Worm (Caenorhabditis elegans) whole organism, young adult: ENCODE measurements around the gene lips-11.

Experiments
- F22D6.2 ChIP-seq: sonication (generic microtip); optimal IDR thresholded peaks from 2 replicates; lab custom pipeline; 2016; ENCODE audit warnings: mild to moderate bottlenecking, missing genetic modification characterization, missing compliant biosample characterization
- F39B2.1 ChIP-seq: fragments of 200-800 bp; sonication (Bioruptor generic); IDR thresholded peaks from 2 replicates; pipeline ENCODE4 v1.3.6; 2022; ENCODE audit warnings: missing genetic modification reagents, missing genetic modification characterization, missing compliant biosample characterization
- K11D2.4 ChIP-seq: fragments of 200-800 bp; sonication (Bioruptor generic); IDR thresholded peaks from 2 replicates; pipeline ENCODE4 v1.3.6; 2022; ENCODE audit warnings: missing genetic modification reagents, missing genetic modification characterization, missing compliant biosample characterization
- Y67H2A.10 ChIP-seq: fragments of 200-800 bp; sonication (Bioruptor generic); conservative IDR thresholded peaks from 2 replicates; pipeline ENCODE4 v1.3.6; 2022; ENCODE audit warnings: missing genetic modification reagents, missing genetic modification characterization, missing compliant biosample characterization
- Y79H2A.3 ChIP-seq: fragments of 200-800 bp; sonication (Bioruptor generic); conservative IDR thresholded peaks from 2 replicates; pipeline ENCODE4 v1.3.6; 2022; ENCODE audit warnings: missing genetic modification reagents, missing genetic modification characterization, missing compliant biosample characterization
- Y95B8A.8 ChIP-seq: fragments of 200-800 bp; sonication (Bioruptor generic); IDR thresholded peaks from 2 replicates; pipeline ENCODE4 v1.3.6; 2022; ENCODE audit warnings: missing genetic modification reagents, missing genetic modification characterization, missing compliant biosample characterization
- aptf-2 ChIP-seq: fragments of 200-800 bp; sonication (Bioruptor generic); conservative IDR thresholded peaks from 2 replicates; pipeline ENCODE4 v1.3.6; 2022; ENCODE audit warnings: missing genetic modification reagents, missing genetic modification characterization, missing compliant biosample characterization
- attf-6 ChIP-seq: fragments of 200-800 bp; sonication (Bioruptor generic); IDR thresholded peaks from 2 replicates; pipeline ENCODE4 v1.3.6; 2022; ENCODE audit warnings: missing genetic modification reagents, missing genetic modification characterization, missing compliant biosample characterization
- cebp-2 ChIP-seq: fragments of 200-800 bp; sonication (Bioruptor generic); IDR thresholded peaks from 2 replicates; pipeline ENCODE4 v1.3.6; 2022; ENCODE audit warnings: missing genetic modification characterization, missing compliant biosample characterization
- ceh-27 ChIP-seq: fragments of 200-800 bp; sonication (Bioruptor generic); optimal IDR thresholded peaks from 2 replicates; lab custom pipeline; 2018; ENCODE audit warnings: mild to moderate bottlenecking, missing genetic modification characterization, moderate library complexity, missing compliant biosample characterization
- ceh-91 ChIP-seq: fragments of 200-800 bp; sonication (Bioruptor generic); IDR thresholded peaks from 2 replicates; pipeline ENCODE4 v1.3.6; 2022; ENCODE audit warnings: missing genetic modification reagents, missing genetic modification characterization, missing compliant biosample characterization
- die-1 ChIP-seq: sonication (generic microtip); optimal IDR thresholded peaks from 2 replicates; lab custom pipeline; 2016; ENCODE audit warnings: missing genotype, mild to moderate bottlenecking, missing genetic modification characterization, missing compliant biosample characterization
- dox-1 ChIP-seq: fragments of 200-800 bp; sonication (Bioruptor generic); IDR thresholded peaks from 2 replicates; pipeline ENCODE4 v1.3.6; 2022; ENCODE audit warnings: missing genetic modification reagents, missing genetic modification characterization, missing compliant biosample characterization
- dpl-1 ChIP-seq: fragments of 150-350 bp; optimal IDR thresholded peaks from 2 replicates; lab custom pipeline; 2014; ENCODE audit warnings: missing biosample characterization, missing genetic modification reagents, missing genetic modification characterization
- ets-4 ChIP-seq: fragments of 200-800 bp; sonication (Bioruptor generic); optimal IDR thresholded peaks from 2 replicates; lab custom pipeline; 2018; ENCODE audit warnings: mild to moderate bottlenecking, missing genetic modification characterization, missing compliant biosample characterization
- lag-1 ChIP-seq: fragments of 200-800 bp; sonication (Bioruptor generic); IDR thresholded peaks from 2 replicates; pipeline ENCODE4 v1.3.6; 2022; ENCODE audit warnings: missing genetic modification reagents, missing genetic modification characterization, missing compliant biosample characterization
- let-526 ChIP-seq: fragments of 200-800 bp; sonication (Bioruptor generic); IDR thresholded peaks from 2 replicates; pipeline ENCODE4 v1.3.6; 2022; ENCODE audit warnings: missing genetic modification reagents, missing genetic modification characterization, missing compliant biosample characterization
- lin-35 ChIP-seq, 3 experiments: fragments of 150-350 bp in 2 of 3; sonication (generic microtip) in 1 of 3; optimal IDR thresholded peaks; 2 replicates each; lab custom pipeline; 2014 to 2018; ENCODE audit warnings: missing biosample characterization in 3 of 3, missing genetic modification characterization in 3 of 3, missing genetic modification reagents in 3 of 3
- lir-1 ChIP-seq: fragments of 200-800 bp; sonication (Bioruptor generic); conservative IDR thresholded peaks from 2 replicates; pipeline ENCODE4 v1.3.6; 2022; ENCODE audit warnings: missing genetic modification reagents, missing genetic modification characterization, missing compliant biosample characterization
- lsl-1 ChIP-seq: fragments of 200-800 bp; sonication (Bioruptor generic); optimal IDR thresholded peaks from 2 replicates; lab custom pipeline; 2018; ENCODE audit warnings: mild to moderate bottlenecking, missing genetic modification characterization, moderate library complexity, missing compliant biosample characterization
- madf-10 ChIP-seq: sonication (generic microtip); optimal IDR thresholded peaks from 2 replicates; lab custom pipeline; 2016; ENCODE audit warnings: mild to moderate bottlenecking, missing genetic modification characterization, missing compliant biosample characterization
- madf-6 ChIP-seq: fragments of 200-800 bp; sonication (Bioruptor generic); IDR thresholded peaks from 2 replicates; pipeline ENCODE4 v1.3.6; 2022; ENCODE audit warnings: missing genetic modification reagents, missing genetic modification characterization, missing compliant biosample characterization
- madf-8 ChIP-seq: fragments of 200-800 bp; sonication (Bioruptor generic); conservative IDR thresholded peaks from 2 replicates; pipeline ENCODE4 v1.3.6; 2022; ENCODE audit warnings: missing genetic modification reagents, missing genetic modification characterization, missing compliant biosample characterization
- mcd-1 ChIP-seq: fragments of 200-800 bp; sonication (Bioruptor generic); IDR thresholded peaks from 2 replicates; pipeline ENCODE4 v1.3.6; 2022; ENCODE audit warnings: missing genetic modification reagents, missing genetic modification characterization, missing compliant biosample characterization
- nfya-1 ChIP-seq: sonication (generic microtip); optimal IDR thresholded peaks from 2 replicates; lab custom pipeline; 2017; ENCODE audit warnings: antibody characterized with exemption, missing compliant biosample characterization, missing genetic modification characterization, borderline replicate concordance; ENCODE audit not compliant: insufficient read depth
- nhr-120 ChIP-seq: fragments of 200-800 bp; sonication (Bioruptor generic); IDR thresholded peaks from 2 replicates; pipeline ENCODE4 v1.3.6; 2022; ENCODE audit warnings: missing genetic modification characterization, missing compliant biosample characterization
- nhr-80 ChIP-seq: sonication (generic microtip); optimal IDR thresholded peaks from 2 replicates; lab custom pipeline; 2016; ENCODE audit warnings: missing genetic modification characterization, missing compliant biosample characterization
- nhr-90 ChIP-seq: sonication (generic microtip); optimal IDR thresholded peaks from 2 replicates; lab custom pipeline; 2016; ENCODE audit warnings: missing genotype, mild to moderate bottlenecking, missing genetic modification characterization, missing compliant biosample characterization
- repo-1 ChIP-seq: sonication (generic microtip); optimal IDR thresholded peaks from 2 replicates; lab custom pipeline; 2017; ENCODE audit warnings: mild to moderate bottlenecking, missing genetic modification characterization, missing compliant biosample characterization
- sea-2 ChIP-seq: fragments of 200-800 bp; sonication (Bioruptor generic); IDR thresholded peaks from 2 replicates; pipeline ENCODE4 v1.3.6; 2022; ENCODE audit warnings: missing genetic modification characterization, missing compliant biosample characterization
- snpc-1.1 ChIP-seq: sonication (generic microtip); optimal IDR thresholded peaks from 2 replicates; lab custom pipeline; 2017; ENCODE audit warnings: missing genetic modification characterization, mild to moderate bottlenecking, missing compliant biosample characterization, antibody characterized with exemption, moderate library complexity, missing genotype, missing genetic modification reagents; ENCODE audit not compliant: insufficient read depth
- snpc-1.3 ChIP-seq: sonication (generic microtip); optimal IDR thresholded peaks from 2 replicates; lab custom pipeline; 2017; ENCODE audit warnings: missing genetic modification characterization, mild to moderate bottlenecking, missing compliant biosample characterization, antibody characterized with exemption, moderate library complexity, missing genotype, missing genetic modification reagents; ENCODE audit not compliant: insufficient read depth
- snpc-3.4 ChIP-seq: sonication (generic microtip); optimal IDR thresholded peaks from 2 replicates; lab custom pipeline; 2017; ENCODE audit warnings: missing genetic modification characterization, mild to moderate bottlenecking, missing compliant biosample characterization, antibody characterized with exemption, moderate library complexity, missing genotype, missing genetic modification reagents
- sptf-2 ChIP-seq: fragments of 200-800 bp; sonication (Bioruptor generic); optimal IDR thresholded peaks from 2 replicates; lab custom pipeline; 2018; ENCODE audit warnings: mild to moderate bottlenecking, missing genetic modification characterization, missing compliant biosample characterization
- tbp1 ChIP-seq: fragments of 200-800 bp; sonication (Bioruptor generic); optimal IDR thresholded peaks from 2 replicates; lab custom pipeline; 2018; ENCODE audit warnings: mild to moderate bottlenecking, missing genetic modification characterization, missing compliant biosample characterization
- unc-130 ChIP-seq: sonication (generic microtip); optimal IDR thresholded peaks from 2 replicates; lab custom pipeline; 2016; ENCODE audit warnings: missing genetic modification reagents, missing genetic modification characterization, missing compliant biosample characterization
- zfh-2 ChIP-seq: fragments of 200-800 bp; sonication (Bioruptor generic); conservative IDR thresholded peaks from 2 replicates; pipeline ENCODE4 v1.3.6; 2022; ENCODE audit warnings: missing genetic modification reagents, missing genetic modification characterization, missing compliant biosample characterization
- ztf-6 ChIP-seq: fragments of 200-800 bp; sonication (Bioruptor generic); IDR thresholded peaks from 2 replicates; pipeline ENCODE4 v1.3.6; 2022; ENCODE audit warnings: missing genetic modification reagents, missing genetic modification characterization, missing compliant biosample characterization

The lips-11 gene

ce11 chrII:1101413-1101812 lies 9.4 kb downstream of the lips-11 start:
- TF ChIP-seq nhr-80 (tag; lab: Kevin White, UChicago) (peak; percentile 47), dox-1 (no peak), ets-4 (GFP tag; lab: Kevin White, UChicago) (peak; percentile 0)
- TF ChIP-seq, all 124 proteins: peak for 2

ce11 chrII:1100719-1101118 lies 10.1 kb downstream of the lips-11 start, which contains the start of gene pho-14:
TSS of gene pho-14 (minus strand) at chrII:1100819.
- TF ChIP-seq cebp-2 (GFP tag; lab: Robert Waterston, UW): no peak
- no peak for TF ChIP-seq lin-35 (GFP tag; optimal IDR thresholded peaks at IDR 0.05; lab: Kevin White, UChicago)
- TF ChIP-seq F39B2.1 (GFP tag; lab: Robert Waterston, UW): no peak
- no peak for TF ChIP-seq madf-6
- no peak for TF ChIP-seq madf-10 (tag; lab: Kevin White, UChicago)
- TF ChIP-seq lsl-1 (GFP tag; lab: Kevin White, UChicago): no peak
- TF ChIP-seq madf-8 (GFP tag; lab: Robert Waterston, UW): no peak
- TF ChIP-seq Y95B8A.8 (GFP tag; lab: Robert Waterston, UW): no peak
- no peak for TF ChIP-seq let-526 (GFP tag; lab: Robert Waterston, UW)
- no peak for TF ChIP-seq Y67H2A.10 (GFP tag; lab: Robert Waterston, UW)
- TF ChIP-seq zfh-2 (GFP tag; lab: Robert Waterston, UW): no peak; the same call in 1 of the 2 replicates
- no peak for TF ChIP-seq K11D2.4 (GFP tag; lab: Robert Waterston, UW)
- no peak for TF ChIP-seq Y79H2A.3
- TF ChIP-seq ceh-91 (GFP tag; lab: Robert Waterston, UW): no peak
- TF ChIP-seq nfya-1 (tag; lab: Kevin White, UChicago): no peak

ce11 chrII:1091706-1092105 lies 19.1 kb downstream of the lips-11 start, which contains the start of gene snf-3:
TSS of gene snf-3 (plus strand) at chrII:1092006.
- TF ChIP-seq die-1 (tag; lab: Kevin White, UChicago): no peak
- TF ChIP-seq F22D6.2 (tag; lab: Kevin White, UChicago): no peak
- TF ChIP-seq ceh-27 (GFP tag; lab: Kevin White, UChicago): no peak
- no peak for TF ChIP-seq ztf-6 (GFP tag; lab: Robert Waterston, UW)
- TF ChIP-seq ets-4 (GFP tag; lab: Kevin White, UChicago): no peak
- no peak for TF ChIP-seq unc-130 (GFP tag; lab: Kevin White, UChicago)
- TF ChIP-seq snpc-1.1: no peak
- no peak for TF ChIP-seq mcd-1 (GFP tag; lab: Robert Waterston, UW)
- TF ChIP-seq nhr-90 (tag; lab: Kevin White, UChicago): no peak
- no peak for TF ChIP-seq tbp1
- TF ChIP-seq sea-2 (GFP tag; lab: Robert Waterston, UW): no peak
- no peak for TF ChIP-seq lir-1 (GFP tag; lab: Robert Waterston, UW)
- no peak for TF ChIP-seq zfh-2 (GFP tag; lab: Robert Waterston, UW)
- TF ChIP-seq madf-6: no peak
- TF ChIP-seq attf-6 (GFP tag; lab: Robert Waterston, UW): no peak
- no peak for TF ChIP-seq lag-1

- no peak for TF ChIP-seq lir-1 (GFP tag; lab: Robert Waterston, UW)
- no peak for TF ChIP-seq aptf-2 (GFP tag; lab: Robert Waterston, UW)
- TF ChIP-seq snpc-3.4 (tag; lab: Kevin White, UChicago): no peak
- no peak for TF ChIP-seq madf-10 (tag; lab: Kevin White, UChicago)
- TF ChIP-seq zfh-2 (GFP tag; lab: Robert Waterston, UW): no peak
- no peak for TF ChIP-seq sptf-2 (GFP tag; lab: Kevin White, UChicago)
- TF ChIP-seq snpc-1.3 (tag; lab: Kevin White, UChicago): no peak
- TF ChIP-seq nhr-120: no peak
- TF ChIP-seq repo-1 (tag; lab: Kevin White, UChicago): no peak
- TF ChIP-seq cebp-2 (GFP tag; lab: Robert Waterston, UW): no peak
- TF ChIP-seq dpl-1 (GFP tag; lab: Kevin White, UChicago): no peak
Observed at ce11 chrII:1090743-1091142, 20.1 kb downstream of the lips-11 start.
